Worm (Caenorhabditis elegans) whole organism, midembryonic: ENCODE data around the gene T05C7.9.

Experiments
- T22C8.4 ChIP-seq: fragments of 200-800 bp; sonication (Bioruptor generic); IDR thresholded peaks from 2 replicates; pipeline ENCODE4 v1.3.6; 2022; ENCODE audit warnings: missing genetic modification characterization, missing compliant biosample characterization
- cog-1 ChIP-seq: sonication (generic microtip); optimal IDR thresholded peaks from 2 replicates; lab custom pipeline; 2016; ENCODE audit warnings: missing genetic modification characterization, missing compliant biosample characterization
- flt-1 ChIP-seq: fragments of 200-800 bp; sonication (Bioruptor generic); IDR thresholded peaks from 2 replicates; pipeline ENCODE4 v1.3.6; 2022; ENCODE audit warnings: missing genetic modification characterization, missing compliant biosample characterization
- klf-2 ChIP-seq: fragments of 200-800 bp; sonication (Bioruptor generic); conservative IDR thresholded peaks from 2 replicates; pipeline ENCODE4 v1.3.6; 2022; ENCODE audit warnings: missing genetic modification reagents, missing genetic modification characterization, missing compliant biosample characterization
- med-1 ChIP-seq: sonication (generic microtip); optimal IDR thresholded peaks from 2 replicates; lab custom pipeline; 2017; ENCODE audit warnings: missing genetic modification characterization, mild to moderate bottlenecking, missing compliant biosample characterization, antibody characterized with exemption, missing genetic modification reagents; ENCODE audit not compliant: insufficient read depth
- ref-1 ChIP-seq: fragments of 200-800 bp; sonication (Bioruptor generic); conservative IDR thresholded peaks from 2 replicates; pipeline ENCODE4 v1.3.6; 2022; ENCODE audit warnings: missing genetic modification reagents, missing genetic modification characterization, missing compliant biosample characterization
- tab-1 ChIP-seq: fragments of 200-800 bp; sonication (Bioruptor generic); IDR thresholded peaks from 2 replicates; pipeline ENCODE4 v1.3.6; 2022; ENCODE audit warnings: missing genetic modification characterization, missing compliant biosample characterization
- ztf-23 ChIP-seq: fragments of 200-800 bp; sonication (Bioruptor generic); IDR thresholded peaks from 2 replicates; pipeline ENCODE4 v1.3.6; 2022; ENCODE audit warnings: missing genetic modification reagents, missing genetic modification characterization, missing compliant biosample characterization
- ztf-29 ChIP-seq: fragments of 200-800 bp; sonication (Bioruptor generic); IDR thresholded peaks from 2 replicates; pipeline ENCODE4 v1.3.6; 2022; ENCODE audit warnings: missing genetic modification reagents, missing genetic modification characterization, missing compliant biosample characterization

ce11 chrIV:109307-109706 is 30.2 kb downstream of the T05C7.9 start, which contains the start of gene B0545.4:
- TF ChIP-seq klf-2 (GFP tag; lab: Robert Waterston, UW), result no peak
- TF ChIP-seq ztf-29 (GFP tag; lab: Robert Waterston, UW), result no peak
- no peak for TF ChIP-seq flt-1 (GFP tag; lab: Robert Waterston, UW)
- TF ChIP-seq ref-1 (GFP tag; lab: Robert Waterston, UW), result no peak
- TF ChIP-seq tab-1 (GFP tag; lab: Robert Waterston, UW), result no peak
- TF ChIP-seq ztf-23 (GFP tag; lab: Robert Waterston, UW), result no peak
- no peak for TF ChIP-seq med-1 (GFP tag; lab: Kevin White, UChicago)
- no peak for TF ChIP-seq T22C8.4 (GFP tag; lab: Robert Waterston, UW)
- TF ChIP-seq cog-1 (tag; lab: Kevin White, UChicago), result no peak
